Worm (Caenorhabditis elegans) whole organism, L3 larva: ENCODE results near the gene srsx-18.
A peak's percentile ranks its signal among the peaks of the same experiment; 100 is the strongest.

Experiments used
- R02D3.7 ChIP-seq: fragments of 150-350 bp; optimal IDR thresholded peaks from 2 replicates; lab custom pipeline; 2014; ENCODE audit warnings: missing biosample characterization, missing genetic modification characterization
- ZK546.5 ChIP-seq: sonication (generic microtip); optimal IDR thresholded peaks from 2 replicates; lab custom pipeline; 2017; ENCODE audit warnings: missing biosample characterization, missing genetic modification characterization
- aly-2 ChIP-seq: fragments of 150-350 bp; optimal IDR thresholded peaks from 2 replicates; lab custom pipeline; 2014; ENCODE audit warnings: missing biosample characterization, missing genetic modification characterization
- ama-1 ChIP-seq: fragments of 150-350 bp; optimal IDR thresholded peaks from 2 replicates; lab custom pipeline; 2018
- ceh-16 ChIP-seq: sonication (generic microtip); optimal IDR thresholded peaks from 2 replicates; lab custom pipeline; 2017; ENCODE audit warnings: missing biosample characterization, missing genetic modification characterization
- ceh-28 ChIP-seq: fragments of 150-350 bp; optimal IDR thresholded peaks from 2 replicates; lab custom pipeline; 2014; ENCODE audit warnings: missing biosample characterization, missing genetic modification reagents, missing genetic modification characterization
- ceh-82 ChIP-seq: fragments of 150-350 bp; optimal IDR thresholded peaks from 2 replicates; lab custom pipeline; 2014; ENCODE audit warnings: missing biosample characterization, missing genetic modification characterization
- ceh-9 ChIP-seq: sonication (generic microtip); optimal IDR thresholded peaks from 2 replicates; lab custom pipeline; 2018; ENCODE audit warnings: missing biosample characterization, missing genetic modification characterization
- daf-12 ChIP-seq: fragments of 150-350 bp; optimal IDR thresholded peaks from 2 replicates; lab custom pipeline; 2014; ENCODE audit warnings: missing biosample characterization, missing genetic modification reagents, missing genetic modification characterization
- egl-5 ChIP-seq: fragments of 150-350 bp; optimal IDR thresholded peaks from 2 replicates; lab custom pipeline; 2017; ENCODE audit warnings: missing biosample characterization, missing genetic modification reagents, missing genetic modification characterization, inconsistent platforms
- elt-2 ChIP-seq: sonication (generic microtip); optimal IDR thresholded peaks from 2 replicates; lab custom pipeline; 2016; ENCODE audit warnings: missing genetic modification reagents, mild to moderate bottlenecking, missing genetic modification characterization, missing compliant biosample characterization
- eor-1 ChIP-seq, 2 experiments: fragments of 150-350 bp; optimal IDR thresholded peaks; 2 replicates each; lab custom pipeline; 2014 to 2018; ENCODE audit warnings: missing biosample characterization in 2 of 2, missing genetic modification characterization in 2 of 2
- fkh-10 ChIP-seq: sonication (generic microtip); optimal IDR thresholded peaks from 2 replicates; lab custom pipeline; 2017; ENCODE audit warnings: missing biosample characterization, missing genetic modification reagents, missing genetic modification characterization
- fkh-2 ChIP-seq: fragments of 150-350 bp; optimal IDR thresholded peaks from 2 replicates; lab custom pipeline; 2014; ENCODE audit warnings: missing biosample characterization, missing genetic modification reagents, missing genetic modification characterization
- hmg-11 ChIP-seq: sonication (generic microtip); optimal IDR thresholded peaks from 2 replicates; lab custom pipeline; 2016; ENCODE audit warnings: missing genetic modification characterization, missing compliant biosample characterization
- lin-39 ChIP-seq: fragments of 150-350 bp; optimal IDR thresholded peaks from 2 replicates; lab custom pipeline; 2018; ENCODE audit warnings: missing biosample characterization, missing genetic modification reagents, missing genetic modification characterization
- lsy-12 ChIP-seq: sonication (generic microtip); optimal IDR thresholded peaks from 2 replicates; lab custom pipeline; 2016; ENCODE audit warnings: mild to moderate bottlenecking, missing genetic modification characterization, missing compliant biosample characterization
- mdl-1 ChIP-seq: fragments of 150-350 bp; optimal IDR thresholded peaks from 2 replicates; lab custom pipeline; 2014; ENCODE audit warnings: missing biosample characterization, missing genetic modification characterization
- nfya-1 ChIP-seq: sonication (generic microtip); optimal IDR thresholded peaks from 2 replicates; lab custom pipeline; 2017; ENCODE audit warnings: missing genetic modification characterization, mild to moderate bottlenecking, missing compliant biosample characterization, antibody characterized with exemption, moderate library complexity; ENCODE audit not compliant: insufficient read depth
- nhr-11 ChIP-seq: fragments of 150-350 bp; optimal IDR thresholded peaks from 2 replicates; lab custom pipeline; 2014; ENCODE audit warnings: missing biosample characterization, missing genetic modification characterization
- nhr-23 ChIP-seq: fragments of 150-350 bp; optimal IDR thresholded peaks from 2 replicates; lab custom pipeline; 2014; ENCODE audit warnings: missing biosample characterization, missing genetic modification reagents, missing genetic modification characterization
- nhr-237 ChIP-seq: fragments of 150-350 bp; optimal IDR thresholded peaks from 2 replicates; lab custom pipeline; 2014; ENCODE audit warnings: missing biosample characterization, missing genetic modification characterization
- nhr-25 ChIP-seq: sonication (generic microtip); optimal IDR thresholded peaks from 2 replicates; lab custom pipeline; 2017; ENCODE audit warnings: missing biosample characterization, missing genetic modification characterization
- nhr-28 ChIP-seq: fragments of 150-350 bp; optimal IDR thresholded peaks from 2 replicates; lab custom pipeline; 2014; ENCODE audit warnings: missing biosample characterization, missing genetic modification characterization
- nhr-43 ChIP-seq: sonication (generic microtip); optimal IDR thresholded peaks from 2 replicates; lab custom pipeline; 2016; ENCODE audit warnings: mild to moderate bottlenecking, missing genetic modification characterization, missing compliant biosample characterization; ENCODE audit not compliant: poor library complexity, severe bottlenecking
- nhr-67 ChIP-seq: fragments of 150-350 bp; optimal IDR thresholded peaks from 2 replicates; lab custom pipeline; 2014; ENCODE audit warnings: missing biosample characterization, missing genetic modification characterization
- nhr-76 ChIP-seq: fragments of 150-350 bp; sonication (generic microtip); optimal IDR thresholded peaks from 5 replicates; lab custom pipeline; 2014; ENCODE audit warnings: missing biosample characterization, missing genetic modification characterization
- nhr-77 ChIP-seq: fragments of 150-350 bp; optimal IDR thresholded peaks from 2 replicates; lab custom pipeline; 2014; ENCODE audit warnings: missing biosample characterization, missing genetic modification characterization
- sea-2 ChIP-seq: fragments of 150-350 bp; sonication (generic microtip); optimal IDR thresholded peaks from 4 replicates; lab custom pipeline; 2014; ENCODE audit warnings: missing biosample characterization, missing genetic modification reagents, missing genetic modification characterization
- skn-1 ChIP-seq: fragments of 150-350 bp; optimal IDR thresholded peaks from 2 replicates; lab custom pipeline; 2014; ENCODE audit warnings: missing biosample characterization, missing genetic modification characterization
- snpc-4 ChIP-seq: fragments of 150-350 bp; optimal IDR thresholded peaks from 2 replicates; lab custom pipeline; 2014; ENCODE audit warnings: missing biosample characterization, missing genetic modification characterization
- tbx-2 ChIP-seq: sonication (generic microtip); optimal IDR thresholded peaks from 2 replicates; lab custom pipeline; 2016; ENCODE audit warnings: mild to moderate bottlenecking, missing genetic modification characterization, missing compliant biosample characterization
- zag-1 ChIP-seq: fragments of 150-350 bp; optimal IDR thresholded peaks from 2 replicates; lab custom pipeline; 2014; ENCODE audit warnings: missing biosample characterization, missing genetic modification characterization
- ztf-4 ChIP-seq: fragments of 150-350 bp; optimal IDR thresholded peaks from 2 replicates; lab custom pipeline; 2014; ENCODE audit warnings: missing biosample characterization, missing genetic modification characterization

The srsx-18 gene

ce11 chrV:5954747-5955146 is 32.4 kb downstream of the srsx-18 start, which contains the start of gene M03F8.6:
M03F8.6 (minus strand) TSS chrV:5954847.
- TF ChIP-seq hmg-11 (tag; lab: Kevin White, UChicago) (no peak), ceh-9 (tag; lab: Kevin White, UChicago) (no peak), zag-1 (no peak), ZK546.5 (no peak), nhr-11 (tag; lab: Kevin White, UChicago) (no peak), nhr-67 (no peak), tbx-2 (tag; lab: Kevin White, UChicago) (no peak), nhr-25 (no peak), lsy-12 (tag; lab: Kevin White, UChicago) (no peak), sea-2 (GFP tag; lab: Kevin White, UChicago) (no peak), ztf-4 (tag; lab: Kevin White, UChicago) (no peak), elt-2 (tag; lab: Kevin White, UChicago) (no peak), nhr-237 (tag; lab: Kevin White, UChicago) (no peak)

DNA sequence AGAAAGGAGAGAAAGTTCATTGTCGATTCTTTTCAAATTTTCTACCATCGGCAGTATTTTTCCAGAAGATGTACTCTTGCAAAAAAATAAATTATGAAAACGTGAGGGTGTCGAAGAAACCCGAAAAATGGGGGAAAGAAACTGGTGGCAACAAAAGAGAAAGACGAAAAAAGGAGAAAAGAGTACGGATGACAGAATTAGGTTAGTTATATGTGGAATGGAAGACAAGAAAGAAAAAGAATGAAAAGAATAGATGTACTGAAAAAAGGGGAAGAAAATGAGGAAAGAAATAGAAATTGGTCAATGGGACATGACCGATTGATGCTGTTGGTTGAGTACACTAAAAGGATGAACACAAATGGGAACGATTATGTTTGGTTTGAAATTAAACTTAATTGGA is 33.3 kb downstream of the srsx-18 start:
- no peak for TF ChIP-seq lsy-12 (tag; lab: Kevin White, UChicago)
- no peak for TF ChIP-seq tbx-2 (tag; lab: Kevin White, UChicago)
- no peak for TF ChIP-seq ceh-16 (tag; lab: Kevin White, UChicago)
- TF ChIP-seq, all 47 proteins: peak for 0

- TF ChIP-seq nfya-1 (tag; lab: Kevin White, UChicago) (peak; percentile 26), ama-1 (no peak), eor-1 (tag; optimal IDR thresholded peaks at IDR 0.05; lab: Kevin White, UChicago) (no peak), fkh-10 (GFP tag; lab: Kevin White, UChicago) (peak; percentile 83), skn-1 (no peak)
Observed at ce11 chrV:5961516-5961915, 39.2 kb downstream of the srsx-18 start, which contains the start of gene mcp-1. mcp-1 (plus strand) TSS chrV:5961807.

DNA sequence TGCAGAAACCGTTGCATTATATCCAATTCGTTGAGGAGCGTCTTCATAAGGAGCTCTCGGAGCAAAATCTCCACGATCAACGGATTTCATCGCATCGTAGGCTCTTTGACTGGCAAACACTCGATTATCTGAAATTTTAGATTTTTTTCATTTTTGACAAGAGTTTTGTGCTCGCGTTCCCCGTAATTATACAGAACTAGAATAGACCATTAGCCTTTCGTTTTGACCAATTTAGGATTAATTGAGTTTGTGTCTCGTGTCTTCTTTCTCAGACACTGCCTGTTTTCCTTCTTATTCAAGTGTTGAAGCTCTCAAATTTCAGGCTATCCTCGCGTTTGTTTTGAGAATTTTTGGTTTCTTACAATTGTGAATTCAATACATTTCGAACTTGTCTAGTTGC is 40.8 kb downstream of the srsx-18 start:
- no peak for TF ChIP-seq egl-5 (tag; lab: Kevin White, UChicago)
- TF ChIP-seq lsy-12 (tag; lab: Kevin White, UChicago): no peak
- no peak for TF ChIP-seq R02D3.7 (tag; lab: Kevin White, UChicago)
- no peak for TF ChIP-seq tbx-2 (tag; lab: Kevin White, UChicago)
- no peak for TF ChIP-seq nhr-77
- no peak for TF ChIP-seq nhr-76 (tag; lab: Kevin White, UChicago)
- no peak for TF ChIP-seq nhr-237 (tag; lab: Kevin White, UChicago)
- TF ChIP-seq nhr-28 (tag; lab: Kevin White, UChicago): no peak
- no peak for TF ChIP-seq zag-1

ce11 chrV:5963696-5964095 is 41.4 kb downstream of the srsx-18 start, which contains the start of gene pcm-1:
pcm-1 (minus strand) TSS chrV:5963882.
- TF ChIP-seq egl-5 (tag; lab: Kevin White, UChicago) (no peak), fkh-2 (no peak), aly-2 (no peak), ceh-28 (tag; lab: Kevin White, UChicago) (peak; percentile 34), daf-12 (tag; lab: Kevin White, UChicago) (no peak), nfya-1 (tag; lab: Kevin White, UChicago) (peak; percentile 62), snpc-4 (peak; percentile 25), hmg-11 (tag; lab: Kevin White, UChicago) (peak; percentile 2), skn-1 (no peak), fkh-10 (GFP tag; lab: Kevin White, UChicago) (no peak), nhr-23 (tag; lab: Kevin White, UChicago) (no peak), nhr-11 (tag; lab: Kevin White, UChicago) (no peak), ceh-82 (tag; lab: Kevin White, UChicago) (no peak), nhr-43 (tag; lab: Kevin White, UChicago) (no peak), eor-1 (tag; optimal IDR thresholded peaks at IDR 0.05; lab: Kevin White, UChicago) (no peak), ceh-9 (tag; lab: Kevin White, UChicago) (no peak), nhr-28 (tag; lab: Kevin White, UChicago) (no peak), nhr-77 (no peak), mdl-1 (tag; lab: Kevin White, UChicago) (no peak), lin-39 (tag; lab: Kevin White, UChicago) (peak; percentile 2), nhr-67 (no peak), ZK546.5 (no peak), ztf-4 (tag; lab: Kevin White, UChicago) (no peak)
